Fruit fly (Drosophila melanogaster): ENCODE measurements around the gene CG12204.
A peak's percentile ranks its signal among the peaks of the same experiment; 100 is the strongest.

The CG12204 gene

dm6 chrX:19497782-19498440, 3.7 kb upstream of the CG12204 start (continued):
- no peak for TF ChIP-seq CG10979 (tag; optimal IDR thresholded peaks at IDR 0.05)
- TF ChIP-seq CG4707 (GFP tag; optimal IDR thresholded peaks at IDR 0.05): no peak
- TF ChIP-seq CG14441 (GFP tag; IDR thresholded peaks at IDR 0.05): 0 out of 2 replicates have a peak, but pooled peaks have one; percentile 5
- TF ChIP-seq cas (GFP tag; IDR thresholded peaks at IDR 0.05): 0 out of 2 replicates have a peak, but pooled peaks have one; percentile 5
- TF ChIP-seq CG10321 (GFP tag; IDR thresholded peaks at IDR 0.05): no peak
- no peak for TF ChIP-seq yki (optimal IDR thresholded peaks at IDR 0.05)
- TF ChIP-seq Atf6 (GFP tag; IDR thresholded peaks at IDR 0.05): peak; percentile 52; the same call in 1 of the 2 replicates
- TF ChIP-seq CG12744 (GFP tag; optimal IDR thresholded peaks at IDR 0.05): no peak
- TF ChIP-seq vvl (GFP tag; IDR thresholded peaks at IDR 0.05): no peak
- TF ChIP-seq dpn (GFP tag; optimal IDR thresholded peaks at IDR 0.05): peak in 1 of 2 experiments; percentile 7
- TF ChIP-seq NFAT (GFP tag; IDR thresholded peaks at IDR 0.05): peak; percentile 58
- no peak for TF ChIP-seq CG8765 (GFP tag; IDR thresholded peaks at IDR 0.05)
- TF ChIP-seq NC2β (GFP tag; optimal IDR thresholded peaks at IDR 0.05): no peak
- TF ChIP-seq sisA (GFP tag; IDR thresholded peaks at IDR 0.05): no peak
- TF ChIP-seq Fer3 (tag; optimal IDR thresholded peaks at IDR 0.05): no peak
- peak; percentile 41 for TF ChIP-seq grn (GFP tag; optimal IDR thresholded peaks at IDR 0.05)
- peak; percentile 75 for TF ChIP-seq mirr (GFP tag; optimal IDR thresholded peaks at IDR 0.05)
- TF ChIP-seq GATAe (GFP tag; conservative IDR thresholded peaks at IDR 0.05): no peak; the same call in 1 of the 2 replicates
- peak; percentile 39; the same call in 1 of the 2 replicates for TF ChIP-seq sob (GFP tag; IDR thresholded peaks at IDR 0.05)
- no peak for TF ChIP-seq pnt (GFP tag; optimal IDR thresholded peaks at IDR 0.05)
- TF ChIP-seq Poxn (GFP tag; IDR thresholded peaks at IDR 0.05): no peak
- no peak for TF ChIP-seq en (GFP tag; optimal IDR thresholded peaks at IDR 0.05)
- peak; percentile 10 for TF ChIP-seq CG12071 (GFP tag; optimal IDR thresholded peaks at IDR 0.05)
- peak; percentile 47 for TF ChIP-seq CG18599 (GFP tag; optimal IDR thresholded peaks at IDR 0.05)
- TF ChIP-seq CG2678 (tag; optimal IDR thresholded peaks at IDR 0.05): peak; percentile 14
- no peak for TF ChIP-seq bowl (GFP tag; IDR thresholded peaks at IDR 0.05)
- TF ChIP-seq sens (GFP tag): no peak
- TF ChIP-seq Fer1 (GFP tag; optimal IDR thresholded peaks at IDR 0.05): peak; percentile 39
- no peak for TF ChIP-seq zf30C (GFP tag; optimal IDR thresholded peaks at IDR 0.05)
- TF ChIP-seq oc (tag; optimal IDR thresholded peaks at IDR 0.05): no peak
- TF ChIP-seq CG5180 (GFP tag; optimal IDR thresholded peaks at IDR 0.05): no peak
- TF ChIP-seq Stat92E (GFP tag; optimal IDR thresholded peaks at IDR 0.05): no peak
- no peak for TF ChIP-seq seq (GFP tag; IDR thresholded peaks at IDR 0.05)
- no peak for TF ChIP-seq ken (GFP tag; IDR thresholded peaks at IDR 0.05)
- TF ChIP-seq CG10543 (GFP tag; optimal IDR thresholded peaks at IDR 0.05): peak; percentile 98
- no peak for TF ChIP-seq Side (GFP tag; optimal IDR thresholded peaks at IDR 0.05)
- no peak for TF ChIP-seq B-H1 (GFP tag; IDR thresholded peaks at IDR 0.05)
- no peak for TF ChIP-seq CG8281 (tag; optimal IDR thresholded peaks at IDR 0.05)
- peak; percentile 29 for TF ChIP-seq caup (GFP tag; optimal IDR thresholded peaks at IDR 0.05; ENCODE audit: severe bottlenecking)
- no peak for TF ChIP-seq CG4854 (GFP tag; optimal IDR thresholded peaks at IDR 0.05)
- TF ChIP-seq sug (tag; optimal IDR thresholded peaks at IDR 0.05): peak; percentile 92
- no peak for TF ChIP-seq CG8924 (tag; optimal IDR thresholded peaks at IDR 0.05)
- no peak for TF ChIP-seq tx (GFP tag; optimal IDR thresholded peaks at IDR 0.05)
- no peak for TF ChIP-seq hkb (optimal IDR thresholded peaks at IDR 0.05)
- TF ChIP-seq hkb (GFP tag; IDR thresholded peaks at IDR 0.05): no peak
- TF ChIP-seq CG13296 (GFP tag; optimal IDR thresholded peaks at IDR 0.05): peak; percentile 19
- TF ChIP-seq Drgx (GFP tag; IDR thresholded peaks at IDR 0.05): peak; percentile 50; the same call in 1 of the 2 replicates
- TF ChIP-seq Deaf1 (tag; optimal IDR thresholded peaks at IDR 0.05): peak; percentile 98
- TF ChIP-seq jumu (GFP tag; optimal IDR thresholded peaks at IDR 0.05): no peak
- TF ChIP-seq CG16779 (GFP tag; IDR thresholded peaks at IDR 0.05): peak; percentile 15; the same call in 1 of the 2 replicates
- no peak for TF ChIP-seq Blimp-1 (GFP tag; optimal IDR thresholded peaks at IDR 0.05)

All from whole organism, embryonic.